Fruit fly (Drosophila melanogaster) whole organism, wandering third instar larva: ENCODE results near the gene CG13058.

Source experiments
- Abd-B ChIP-seq: fragments of >200 bp; optimal IDR thresholded peaks from 2 replicates; lab custom pipeline; 2017; ENCODE audit warnings: missing biosample characterization, missing genetic modification characterization
- CG32264 ChIP-seq: fragments of 200-800 bp; sonication (Bioruptor generic); optimal IDR thresholded peaks from 2 replicates; lab custom pipeline; 2016; ENCODE audit warnings: missing biosample characterization, missing genetic modification characterization
- CG9705 ChIP-seq: fragments of 200-800 bp; sonication (Bioruptor generic); optimal IDR thresholded peaks from 2 replicates; lab custom pipeline; 2018; ENCODE audit warnings: missing biosample characterization, mild to moderate bottlenecking, missing genetic modification characterization
- CrebA ChIP-seq: fragments of 200-800 bp; sonication (Bioruptor generic); optimal IDR thresholded peaks from 2 replicates; lab custom pipeline; 2016; ENCODE audit warnings: missing biosample characterization, mild to moderate bottlenecking, missing genetic modification characterization, borderline replicate concordance
- Dfd ChIP-seq: fragments of >200 bp; optimal IDR thresholded peaks from 2 replicates; lab custom pipeline; 2017; ENCODE audit warnings: missing biosample characterization, missing genetic modification characterization
- GATAd ChIP-seq: sonication (Bioruptor generic); optimal IDR thresholded peaks from 2 replicates; lab custom pipeline; 2016; ENCODE audit warnings: missing biosample characterization, missing genetic modification characterization
- HLH106 ChIP-seq: fragments of 200-800 bp; optimal IDR thresholded peaks from 3 replicates; lab custom pipeline; 2019; ENCODE audit warnings: missing biosample characterization, mild to moderate bottlenecking, missing genetic modification characterization, moderate library complexity
- Hnf4 ChIP-seq: fragments of 200-800 bp; sonication (Bioruptor generic); optimal IDR thresholded peaks from 2 replicates; lab custom pipeline; 2016; ENCODE audit warnings: missing biosample characterization, mild to moderate bottlenecking, missing genetic modification characterization
- Hr78 ChIP-seq: fragments of >200 bp; optimal IDR thresholded peaks from 2 replicates; lab custom pipeline; 2017; ENCODE audit warnings: missing biosample characterization, missing genetic modification characterization
- Hr83 ChIP-seq: fragments of 200-300 bp; sonication (Bioruptor generic); optimal IDR thresholded peaks from 2 replicates; lab custom pipeline; 2016; ENCODE audit warnings: missing biosample characterization, mild to moderate bottlenecking, missing genetic modification characterization, moderate library complexity; ENCODE audit not compliant: poor library complexity, severe bottlenecking
- Jra ChIP-seq: sonication (Bioruptor generic); optimal IDR thresholded peaks from 2 replicates; lab custom pipeline; 2016; ENCODE audit warnings: missing biosample characterization, missing genetic modification characterization
- Myc ChIP-seq: fragments of >200 bp; optimal IDR thresholded peaks from 2 replicates; lab custom pipeline; 2017
- N ChIP-seq: fragments of >200 bp; optimal IDR thresholded peaks from 2 replicates; lab custom pipeline; 2018; ENCODE audit warnings: missing biosample characterization, missing external identifiers, missing genetic modification characterization
- OdsH ChIP-seq: fragments of 200-800 bp; sonication (Bioruptor generic); optimal IDR thresholded peaks from 2 replicates; lab custom pipeline; 2016; ENCODE audit warnings: missing biosample characterization, mild to moderate bottlenecking, missing genetic modification characterization
- Rel ChIP-seq, 2 experiments: fragments of 200-800 bp; sonication (Bioruptor generic) in 1 of 2; optimal IDR thresholded peaks; 2 replicates in 1 of 2; 3 replicates in 1 of 2; lab custom pipeline; 2016 to 2019; ENCODE audit warnings: mild to moderate bottlenecking in 2 of 2, missing biosample characterization in 2 of 2, missing genetic modification characterization in 2 of 2, moderate library complexity in 1 of 2
- Vsx2 ChIP-seq: fragments of 200-300, 225-300 bp; sonication (Bioruptor generic); optimal IDR thresholded peaks from 2 replicates; lab custom pipeline; 2018; ENCODE audit warnings: missing biosample characterization, missing genetic modification characterization; ENCODE audit not compliant: partially characterized antibody
- br ChIP-seq: fragments of 200-800 bp; sonication (Bioruptor generic); optimal IDR thresholded peaks from 2 replicates; lab custom pipeline; 2016; ENCODE audit warnings: missing biosample characterization, missing genetic modification characterization
- brk ChIP-seq: fragments of 200-800 bp; sonication (Bioruptor generic); optimal IDR thresholded peaks from 2 replicates; lab custom pipeline; 2016; ENCODE audit warnings: missing biosample characterization, mild to moderate bottlenecking, missing genetic modification characterization
- dl ChIP-seq, 2 experiments: fragments of 175-275, 200-275 bp in 1 of 2; fragments of 200-275 bp in 1 of 2; sonication (Bioruptor generic); optimal IDR thresholded peaks; lab custom pipeline; 2018; ENCODE audit warnings: mild to moderate bottlenecking in 2 of 2, missing biosample characterization in 2 of 2, missing genetic modification characterization in 2 of 2, moderate library complexity in 2 of 2; ENCODE audit not compliant: partially characterized antibody in 2 of 2, insufficient read depth in 1 of 2
- dmrt93B ChIP-seq: fragments of 200-800 bp; sonication (Bioruptor generic); optimal IDR thresholded peaks from 2 replicates; lab custom pipeline; 2018; ENCODE audit warnings: missing biosample characterization, mild to moderate bottlenecking, missing genetic modification characterization
- dsf ChIP-seq: sonication (Bioruptor generic); optimal IDR thresholded peaks from 2 replicates; lab custom pipeline; 2016; ENCODE audit warnings: missing biosample characterization, missing genetic modification characterization, borderline replicate concordance
- ey ChIP-seq: fragments of 200-800 bp; sonication (Bioruptor generic); optimal IDR thresholded peaks from 2 replicates; lab custom pipeline; 2016; ENCODE audit warnings: missing biosample characterization, missing genetic modification characterization
- foxo ChIP-seq, 2 experiments: fragments of 200-800 bp; sonication (Bioruptor generic); optimal IDR thresholded peaks; 2 replicates in 1 of 2; 3 replicates in 1 of 2; lab custom pipeline; 2016 to 2017; ENCODE audit warnings: missing biosample characterization in 2 of 2, missing genetic modification characterization in 2 of 2
- fru ChIP-seq: fragments of 200-800 bp; sonication (Bioruptor generic); optimal IDR thresholded peaks from 3 replicates; lab custom pipeline; 2016; ENCODE audit warnings: missing biosample characterization, mild to moderate bottlenecking, missing genetic modification characterization
- h ChIP-seq: fragments of 200-800 bp; sonication (Bioruptor generic); optimal IDR thresholded peaks from 3 replicates; lab custom pipeline; 2016; ENCODE audit warnings: missing biosample characterization, mild to moderate bottlenecking, missing genetic modification characterization
- jim ChIP-seq: fragments of 175-275, 200-325 bp; sonication (Bioruptor generic); optimal IDR thresholded peaks from 2 replicates; lab custom pipeline; 2016; ENCODE audit warnings: missing biosample characterization, mild to moderate bottlenecking, missing genetic modification characterization
- lola ChIP-seq: fragments of >200 bp; optimal IDR thresholded peaks from 2 replicates; lab custom pipeline; 2017; ENCODE audit warnings: missing biosample characterization, missing genetic modification characterization
- pan ChIP-seq: fragments of >200 bp; optimal IDR thresholded peaks from 2 replicates; lab custom pipeline; 2017
- rgr ChIP-seq: fragments of 200-800 bp; sonication (Bioruptor generic); optimal IDR thresholded peaks from 3 replicates; lab custom pipeline; 2016; ENCODE audit warnings: missing biosample characterization, mild to moderate bottlenecking, missing genetic modification characterization
- sage ChIP-seq: fragments of 200-800 bp; sonication (Bioruptor generic); optimal IDR thresholded peaks from 2 replicates; lab custom pipeline; 2016; ENCODE audit warnings: missing biosample characterization, mild to moderate bottlenecking, missing genetic modification characterization
- sv ChIP-seq: fragments of 200-800 bp; sonication (Bioruptor generic); optimal IDR thresholded peaks from 3 replicates; lab custom pipeline; 2016; ENCODE audit warnings: missing biosample characterization, missing genetic modification characterization
- tai ChIP-seq: sonication (Bioruptor generic); optimal IDR thresholded peaks from 2 replicates; lab custom pipeline; 2016; ENCODE audit warnings: missing biosample characterization, missing genetic modification characterization
- usp ChIP-seq: fragments of >200 bp; optimal IDR thresholded peaks from 2 replicates; lab custom pipeline; 2017; ENCODE audit warnings: missing biosample characterization, missing genetic modification characterization
- woc ChIP-seq: sonication (Bioruptor generic); optimal IDR thresholded peaks from 2 replicates; lab custom pipeline; 2016; ENCODE audit warnings: missing biosample characterization, mild to moderate bottlenecking, missing genetic modification characterization

Gene CG13058

dm6 chr3L:16327776-16328175 lies 865 bp upstream of the CG13058 start, which contains the start of gene CG13038:
Gene CG13038, minus strand, starts transcription at chr3L:16327893.
- peak; percentile 8 for TF ChIP-seq h (GFP tag; lab: Kevin White, UChicago)
- TF ChIP-seq Abd-B (GFP tag; lab: Kevin White, UChicago): no peak
- TF ChIP-seq fru (GFP tag; lab: Kevin White, UChicago): peak; percentile 7
- TF ChIP-seq brk (GFP tag; lab: Kevin White, UChicago): no peak

dm6 chr3L:16329495-16329894 lies 854 bp downstream of the CG13058 start, which contains the start of gene CG33061:
Gene CG33061, plus strand, starts transcription at chr3L:16329795.
- TF ChIP-seq Rel (GFP tag; optimal IDR thresholded peaks at IDR 0.05; lab: Kevin White, UChicago) (no peak), Rel (tag; optimal IDR thresholded peaks at IDR 0.05; lab: Kevin White, UChicago) (no peak), GATAd (GFP tag; lab: Kevin White, UChicago) (no peak)

- TF ChIP-seq CrebA (GFP tag; lab: Kevin White, UChicago) (no peak), dl (GFP tag; optimal IDR thresholded peaks at IDR 0.05; lab: Kevin White, UChicago; ENCODE audit: insufficient read depth in 1 of 2, partially characterized antibody in 2 of 2) (no peak), Hnf4 (GFP tag; lab: Kevin White, UChicago) (no peak), Dfd (GFP tag; lab: Kevin White, UChicago) (no peak), woc (GFP tag; lab: Kevin White, UChicago) (no peak), N (GFP tag; lab: Kevin White, UChicago) (no peak), Hr83 (GFP tag; lab: Kevin White, UChicago) (no peak), h (GFP tag; lab: Kevin White, UChicago) (no peak), Rel (GFP tag; optimal IDR thresholded peaks at IDR 0.05; lab: Kevin White, UChicago) (no peak), Rel (tag; optimal IDR thresholded peaks at IDR 0.05; lab: Kevin White, UChicago) (no peak), OdsH (GFP tag; lab: Kevin White, UChicago) (no peak), Hr78 (GFP tag; lab: Kevin White, UChicago) (no peak), jim (GFP tag; lab: Kevin White, UChicago) (no peak), sage (GFP tag; lab: Kevin White, UChicago) (no peak), pan (lab: Kevin White, UChicago) (no peak), Jra (GFP tag; lab: Kevin White, UChicago) (no peak), sv (GFP tag; lab: Kevin White, UChicago) (no peak), Myc (lab: Kevin White, UChicago) (no peak), lola (no peak), fru (GFP tag; lab: Kevin White, UChicago) (no peak)
Observed at dm6 chr3L:16330740-16331139, 2.1 kb downstream of the CG13058 start, which contains the start of gene CG33060. Gene CG33060, plus strand, starts transcription at chr3L:16331040.

dm6 chr3L:16331633-16332032 lies 3.0 kb downstream of the CG13058 start, which contains the start of gene retinin:
Gene retinin, plus strand, starts transcription at chr3L:16331933.
- TF ChIP-seq dsf (GFP tag; lab: Kevin White, UChicago) (no peak), usp (GFP tag; lab: Kevin White, UChicago) (no peak), tai (GFP tag; lab: Kevin White, UChicago) (no peak), sage (GFP tag; lab: Kevin White, UChicago) (no peak), fru (GFP tag; lab: Kevin White, UChicago) (no peak), rgr (GFP tag; lab: Kevin White, UChicago) (no peak)

- no peak for TF ChIP-seq CG32264
- TF ChIP-seq dmrt93B (GFP tag; lab: Kevin White, UChicago): no peak
- no peak for TF ChIP-seq Hr83 (GFP tag; lab: Kevin White, UChicago)
- TF ChIP-seq Hr78 (GFP tag; lab: Kevin White, UChicago): no peak
- no peak for TF ChIP-seq GATAd (GFP tag; lab: Kevin White, UChicago)
- TF ChIP-seq pan (lab: Kevin White, UChicago): no peak
- no peak for TF ChIP-seq sage (GFP tag; lab: Kevin White, UChicago)
- TF ChIP-seq lola: no peak
- no peak for TF ChIP-seq CrebA (GFP tag; lab: Kevin White, UChicago)
Observed at dm6 chr3L:16333013-16333412, 4.4 kb downstream of the CG13058 start, which contains the start of gene CG13056. Gene CG13056, plus strand, starts transcription at chr3L:16333313.

- no peak for TF ChIP-seq CG9705 (GFP tag; lab: Kevin White, UChicago)
- peak; percentile 58 for TF ChIP-seq Vsx2 (GFP tag; lab: Kevin White, UChicago)
- no peak for TF ChIP-seq sage (GFP tag; lab: Kevin White, UChicago)
- no peak for TF ChIP-seq br
- no peak for TF ChIP-seq Rel (GFP tag; optimal IDR thresholded peaks at IDR 0.05; lab: Kevin White, UChicago)
- TF ChIP-seq Rel (tag; optimal IDR thresholded peaks at IDR 0.05; lab: Kevin White, UChicago): no peak
- TF ChIP-seq foxo (GFP tag; optimal IDR thresholded peaks at IDR 0.05; lab: Kevin White, UChicago): no peak
- no peak for TF ChIP-seq HLH106 (tag; lab: Kevin White, UChicago)
- TF ChIP-seq dsf (GFP tag; lab: Kevin White, UChicago): no peak
- TF ChIP-seq h (GFP tag; lab: Kevin White, UChicago): no peak
- no peak for TF ChIP-seq jim (GFP tag; lab: Kevin White, UChicago)
- TF ChIP-seq ey (GFP tag; lab: Kevin White, UChicago): no peak
- no peak for TF ChIP-seq Hnf4 (GFP tag; lab: Kevin White, UChicago)
- peak; percentile 79 for TF ChIP-seq N (GFP tag; lab: Kevin White, UChicago)
- TF ChIP-seq tai (GFP tag; lab: Kevin White, UChicago): no peak
- TF ChIP-seq brk (GFP tag; lab: Kevin White, UChicago): no peak
- no peak for TF ChIP-seq lola
- TF ChIP-seq GATAd (GFP tag; lab: Kevin White, UChicago): no peak
- no peak for TF ChIP-seq CG32264
- TF ChIP-seq Hr78 (GFP tag; lab: Kevin White, UChicago): no peak
- TF ChIP-seq pan (lab: Kevin White, UChicago): no peak
- no peak for TF ChIP-seq dmrt93B (GFP tag; lab: Kevin White, UChicago)
- TF ChIP-seq Hr83 (GFP tag; lab: Kevin White, UChicago): no peak
- peak; percentile 80 for TF ChIP-seq Myc (lab: Kevin White, UChicago)
- no peak for TF ChIP-seq OdsH (GFP tag; lab: Kevin White, UChicago)
Observed at dm6 chr3L:16334876-16335275, 6.2 kb downstream of the CG13058 start.
